Fruit fly (Drosophila melanogaster) whole organism, embryonic: ENCODE results near the gene CG14332.

Experiments
- B-H2 ChIP-seq: fragments of 200-800 bp; sonication (Bioruptor generic); optimal IDR thresholded peaks from 2 replicates; lab custom pipeline; 2018; ENCODE audit warnings: missing biosample characterization, mild to moderate bottlenecking, missing genetic modification characterization
- CG11560 ChIP-seq: fragments of 200-800 bp; sonication (Bioruptor generic); IDR thresholded peaks from 3 replicates; pipeline ENCODE4 v1.3.6; 2022; ENCODE audit warnings: missing biosample characterization, missing genetic modification characterization
- CG11696 ChIP-seq: fragments of 200-800 bp; sonication (Bioruptor generic); IDR thresholded peaks from 2 replicates; pipeline ENCODE4 v1.3.6; 2022; ENCODE audit warnings: missing biosample characterization, missing genetic modification characterization
- CG12104 ChIP-seq: fragments of 200-800 bp; sonication (Bioruptor generic); optimal IDR thresholded peaks from 3 replicates; lab custom pipeline; 2016; ENCODE audit warnings: missing biosample characterization, missing genetic modification characterization
- CG12236 ChIP-seq: fragments of 200-800 bp; sonication (Bioruptor generic); optimal IDR thresholded peaks from 2 replicates; lab custom pipeline; 2016; ENCODE audit warnings: missing biosample characterization, missing genetic modification characterization
- CG12391 ChIP-seq: fragments of 200-800 bp; sonication (Bioruptor generic); optimal IDR thresholded peaks from 3 replicates; lab custom pipeline; 2018; ENCODE audit warnings: missing biosample characterization, mild to moderate bottlenecking, missing genetic modification characterization, moderate library complexity
- CG12659 ChIP-seq: fragments of 200-800 bp; sonication (Bioruptor generic); optimal IDR thresholded peaks from 3 replicates; lab custom pipeline; 2017; ENCODE audit warnings: mild to moderate bottlenecking, missing biosample characterization, missing genetic modification reagents, missing genetic modification characterization
- CG13296 ChIP-seq: fragments of 200-800 bp; sonication (Bioruptor generic); optimal IDR thresholded peaks from 3 replicates; lab custom pipeline; 2018; ENCODE audit warnings: missing biosample characterization, mild to moderate bottlenecking, missing genetic modification characterization
- CG1602 ChIP-seq: fragments of 200-800 bp; sonication (Bioruptor generic); optimal IDR thresholded peaks from 3 replicates; lab custom pipeline; 2016; ENCODE audit warnings: missing biosample characterization, missing genetic modification characterization
- CG1603 ChIP-seq: fragments of 200-800 bp; sonication (Bioruptor generic); optimal IDR thresholded peaks from 2 replicates; lab custom pipeline; 2019; ENCODE audit warnings: missing biosample characterization, mild to moderate bottlenecking, missing genetic modification characterization, moderate library complexity
- CG18476 ChIP-seq: fragments of 200-800 bp; sonication (Bioruptor generic); optimal IDR thresholded peaks from 2 replicates; lab custom pipeline; 2016; ENCODE audit warnings: missing biosample characterization, mild to moderate bottlenecking, missing genetic modification characterization
- CG2116 ChIP-seq: fragments of 200-800 bp; sonication (Bioruptor generic); optimal IDR thresholded peaks from 3 replicates; lab custom pipeline; 2018; ENCODE audit warnings: missing biosample characterization, mild to moderate bottlenecking, missing genetic modification characterization
- CG31388 ChIP-seq: fragments of 200-800 bp; sonication (Bioruptor generic); optimal IDR thresholded peaks from 2 replicates; lab custom pipeline; 2016; ENCODE audit warnings: missing biosample characterization, missing genetic modification characterization
- CG3838 ChIP-seq: fragments of 200-800 bp; sonication (Bioruptor generic); optimal IDR thresholded peaks from 3 replicates; lab custom pipeline; 2016; ENCODE audit warnings: missing biosample characterization, missing genetic modification characterization
- CG6765 ChIP-seq: fragments of 200-800 bp; sonication (Bioruptor generic); optimal IDR thresholded peaks from 3 replicates; lab custom pipeline; 2017; ENCODE audit warnings: missing biosample characterization, mild to moderate bottlenecking, missing genetic modification characterization
- CG7556 ChIP-seq: fragments of 200-800 bp; sonication (Bioruptor generic); optimal IDR thresholded peaks from 2 replicates; lab custom pipeline; 2017; ENCODE audit warnings: missing biosample characterization, mild to moderate bottlenecking, missing genetic modification characterization
- CG7839 ChIP-seq: fragments of 200-800 bp; sonication (Bioruptor generic); optimal IDR thresholded peaks from 3 replicates; lab custom pipeline; 2018; ENCODE audit warnings: missing biosample characterization, mild to moderate bottlenecking, missing genetic modification characterization, moderate library complexity
- CG9932 ChIP-seq: fragments of 200-800 bp; sonication (Bioruptor generic); IDR thresholded peaks from 2 replicates; pipeline ENCODE4 v1.3.6; 2022; ENCODE audit warnings: missing biosample characterization, missing genetic modification characterization
- Camta ChIP-seq: fragments of 200-800 bp; sonication (Bioruptor generic); optimal IDR thresholded peaks from 2 replicates; lab custom pipeline; 2016; ENCODE audit warnings: missing biosample characterization, missing genetic modification characterization
- Dbx ChIP-seq: fragments of 200-800 bp; sonication (Bioruptor generic); IDR thresholded peaks from 3 replicates; pipeline ENCODE4 v1.3.6; 2022; ENCODE audit warnings: missing biosample characterization, missing genetic modification characterization
- E2f1 ChIP-seq: fragments of 200-800 bp; sonication (Bioruptor generic); IDR thresholded peaks from 2 replicates; pipeline ENCODE4 v1.3.6; 2022; ENCODE audit warnings: missing biosample characterization, missing genetic modification characterization
- Fer2 ChIP-seq: fragments of 200-800 bp; sonication (Bioruptor generic); optimal IDR thresholded peaks from 2 replicates; lab custom pipeline; 2018; ENCODE audit warnings: missing biosample characterization, mild to moderate bottlenecking, missing genetic modification characterization, moderate library complexity
- Fer3 ChIP-seq: fragments of 200-800 bp; sonication (Bioruptor generic); optimal IDR thresholded peaks from 2 replicates; lab custom pipeline; 2018; ENCODE audit warnings: missing biosample characterization, mild to moderate bottlenecking, missing genetic modification characterization, moderate library complexity
- Gug ChIP-seq: fragments of 200-800 bp; sonication (Bioruptor generic); IDR thresholded peaks from 4 replicates; pipeline ENCODE4 v1.3.6; 2022; ENCODE audit warnings: missing biosample characterization, missing genetic modification characterization
- H2.0 ChIP-seq: fragments of 200-800 bp; sonication (Bioruptor generic); IDR thresholded peaks from 2 replicates; pipeline ENCODE4 v1.3.6; 2022; ENCODE audit warnings: missing biosample characterization, missing genetic modification characterization
- HLH4C ChIP-seq: fragments of 200-800 bp; sonication (Bioruptor generic); IDR thresholded peaks from 3 replicates; pipeline ENCODE4 v1.3.6; 2022; ENCODE audit warnings: missing biosample characterization, missing genetic modification characterization; ENCODE audit not compliant: partially characterized antibody
- Hr3 ChIP-seq: fragments of 200-800 bp; sonication (Bioruptor generic); optimal IDR thresholded peaks from 3 replicates; lab custom pipeline; 2016; ENCODE audit warnings: missing biosample characterization, missing genetic modification characterization
- Mrtf ChIP-seq: fragments of 200-800 bp; sonication (Bioruptor generic); IDR thresholded peaks from 3 replicates; pipeline ENCODE4 v1.3.6; 2022; ENCODE audit warnings: missing biosample characterization, missing genetic modification characterization
- Sry-δ ChIP-seq: fragments of 200-800 bp; sonication (Bioruptor generic); optimal IDR thresholded peaks from 2 replicates; lab custom pipeline; 2016; ENCODE audit warnings: missing biosample characterization, missing genetic modification characterization
- Ssrp ChIP-seq: fragments of 200-800 bp; sonication (Bioruptor generic); optimal IDR thresholded peaks from 2 replicates; lab custom pipeline; 2018; ENCODE audit warnings: missing biosample characterization, mild to moderate bottlenecking, missing genetic modification characterization, moderate library complexity
- ash1 ChIP-seq: fragments of 200-800 bp; sonication (Bioruptor generic); optimal IDR thresholded peaks from 2 replicates; lab custom pipeline; 2018; ENCODE audit warnings: missing biosample characterization, mild to moderate bottlenecking, missing genetic modification characterization
- bbx ChIP-seq: fragments of 200-800 bp; sonication (Bioruptor generic); IDR thresholded peaks from 2 replicates; pipeline ENCODE4 v1.3.6; 2022; ENCODE audit warnings: missing biosample characterization, missing genetic modification characterization; ENCODE audit not compliant: partially characterized antibody
- chm ChIP-seq: fragments of 200-800 bp; sonication (Bioruptor generic); IDR thresholded peaks from 2 replicates; pipeline ENCODE4 v1.3.6; 2022; ENCODE audit warnings: missing biosample characterization, missing genetic modification characterization
- dmrt11E ChIP-seq: fragments of 200-800 bp; sonication (Bioruptor generic); optimal IDR thresholded peaks from 3 replicates; lab custom pipeline; 2018; ENCODE audit warnings: missing biosample characterization, mild to moderate bottlenecking, missing genetic modification characterization, moderate library complexity
- ems ChIP-seq: fragments of 200-800 bp; sonication (Bioruptor generic); optimal IDR thresholded peaks from 3 replicates; lab custom pipeline; 2016; ENCODE audit warnings: missing biosample characterization, missing genetic modification characterization
- eve ChIP-seq, 2 experiments: fragments of >200 bp; optimal IDR thresholded peaks; 2 replicates each; lab custom pipeline; 2017; ENCODE audit warnings: missing biosample characterization in 2 of 2, missing genetic modification characterization in 2 of 2
- fd3F ChIP-seq: fragments of 200-800 bp; sonication (Bioruptor generic); optimal IDR thresholded peaks from 2 replicates; lab custom pipeline; 2018; ENCODE audit warnings: missing biosample characterization, mild to moderate bottlenecking, missing genetic modification characterization, moderate library complexity
- ftz-f1 ChIP-seq: fragments of 200-800 bp; sonication (Bioruptor generic); optimal IDR thresholded peaks from 2 replicates; lab custom pipeline; 2016; ENCODE audit warnings: missing biosample characterization, missing genetic modification characterization
- gcm2 ChIP-seq: fragments of 200-800 bp; sonication (Bioruptor generic); optimal IDR thresholded peaks from 2 replicates; lab custom pipeline; 2016; ENCODE audit warnings: missing biosample characterization, missing genetic modification characterization
- h ChIP-seq: fragments of >200 bp; optimal IDR thresholded peaks from 2 replicates; lab custom pipeline; 2017
- inv ChIP-seq: fragments of 200-800 bp; sonication (Bioruptor generic); IDR thresholded peaks from 2 replicates; pipeline ENCODE4 v1.3.6; 2022; ENCODE audit warnings: missing biosample characterization, missing genetic modification characterization; ENCODE audit not compliant: partially characterized antibody
- kah ChIP-seq: fragments of 200-800 bp; sonication (Bioruptor generic); optimal IDR thresholded peaks from 2 replicates; lab custom pipeline; 2018; ENCODE audit warnings: missing biosample characterization, mild to moderate bottlenecking, missing genetic modification characterization
- kay ChIP-seq: fragments of 200-800 bp; sonication (Bioruptor generic); optimal IDR thresholded peaks from 2 replicates; lab custom pipeline; 2016; ENCODE audit warnings: missing biosample characterization, missing genetic modification characterization
- lbe ChIP-seq: fragments of 200-800 bp; sonication (Bioruptor generic); optimal IDR thresholded peaks from 2 replicates; lab custom pipeline; 2016; ENCODE audit warnings: missing biosample characterization, mild to moderate bottlenecking, missing genetic modification characterization
- rib ChIP-seq: fragments of 200-800 bp; sonication (Bioruptor generic); IDR thresholded peaks from 2 replicates; pipeline ENCODE4 v1.3.6; 2022; ENCODE audit warnings: missing biosample characterization, missing genetic modification characterization
- shn ChIP-seq: fragments of 200-800 bp; sonication (Bioruptor generic); optimal IDR thresholded peaks from 3 replicates; lab custom pipeline; 2016; ENCODE audit warnings: missing biosample characterization, missing genetic modification characterization
- unc-4 ChIP-seq: fragments of 200-800 bp; sonication (Bioruptor generic); IDR thresholded peaks from 2 replicates; pipeline ENCODE4 v1.3.6; 2022; ENCODE audit warnings: missing biosample characterization, missing genetic modification characterization; ENCODE audit not compliant: partially characterized antibody
- unpg ChIP-seq: fragments of 200-800 bp; sonication (Bioruptor generic); optimal IDR thresholded peaks from 3 replicates; lab custom pipeline; 2018; ENCODE audit warnings: missing biosample characterization, mild to moderate bottlenecking, missing genetic modification characterization, moderate library complexity
- usp ChIP-seq: fragments of >200 bp; optimal IDR thresholded peaks from 2 replicates; lab custom pipeline; 2017; ENCODE audit warnings: missing biosample characterization, missing genetic modification characterization
- z ChIP-seq: fragments of 200-800 bp; sonication (Bioruptor generic); IDR thresholded peaks from 3 replicates; pipeline ENCODE4 v1.3.6; 2022; ENCODE audit warnings: missing biosample characterization, missing genetic modification characterization

Gene CG14332

DNA sequence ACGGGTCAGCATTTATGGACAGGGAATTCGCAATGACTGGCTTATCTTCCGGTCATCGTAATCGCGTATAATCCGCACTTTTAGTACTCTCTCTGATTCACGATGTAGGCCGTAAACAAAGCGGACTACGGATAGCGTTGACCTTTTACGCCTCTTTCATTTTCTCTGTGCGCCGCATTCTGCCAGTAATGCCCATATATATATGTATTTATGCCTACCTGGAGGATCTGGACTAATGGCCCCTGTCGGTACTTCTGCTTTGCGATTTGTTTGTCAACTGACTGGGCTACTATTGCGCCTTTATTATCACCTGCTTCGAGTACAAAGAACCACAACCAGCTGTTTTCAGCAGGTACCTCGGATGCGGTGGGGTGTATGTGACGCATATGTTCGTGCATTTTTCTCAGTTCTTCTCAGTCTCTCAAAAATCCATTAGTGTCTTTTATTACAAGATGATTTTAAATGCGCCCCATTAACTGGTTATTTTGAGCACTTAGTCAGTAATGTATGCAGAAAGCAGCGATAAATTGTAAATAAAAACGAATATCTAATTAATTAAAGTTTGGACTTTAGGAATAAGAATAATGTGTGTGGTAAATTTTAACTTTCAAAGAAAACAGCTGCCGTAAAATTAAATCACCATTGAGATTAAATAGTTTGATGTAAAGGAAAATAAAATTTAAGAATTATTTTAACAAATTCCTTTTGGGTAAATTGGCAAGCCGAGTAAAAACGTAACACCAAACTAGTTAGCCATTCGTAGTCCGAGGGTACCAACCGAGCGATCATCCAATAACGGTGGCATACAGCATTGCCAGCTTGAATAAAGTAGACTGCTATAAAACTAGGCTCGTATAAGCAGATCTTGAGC lies 27.4 kb downstream of the CG14332 start, which contains the start of gene CREG (continued):
- TF ChIP-seq lbe (no peak), bbx (no peak), CG12391 (tag; lab: Kevin White, UChicago) (peak; percentile 46), E2f1 (peak; percentile 29; the same call in 1 of the 2 replicates), kay (GFP tag; lab: Kevin White, UChicago) (no peak), Hr3 (GFP tag; lab: Kevin White, UChicago) (no peak), CG11560 (no peak), ftz-f1 (no peak), Mrtf (GFP tag; lab: Robert Waterston, UW) (no peak), CG31388 (GFP tag; lab: Kevin White, UChicago) (no peak), kah (GFP tag; lab: Kevin White, UChicago) (no peak), CG12104 (GFP tag; lab: Kevin White, UChicago) (peak; percentile 34), eve (GFP tag; optimal IDR thresholded peaks at IDR 0.05; lab: Kevin White, UChicago) (peak in 1 of 2 experiments; percentile 13), CG9932 (0 out of 2 replicates have a peak, but pooled peaks have one; percentile 11), unc-4 (GFP tag; lab: Robert Waterston, UW) (no peak), gcm2 (GFP tag; lab: Kevin White, UChicago) (no peak), z (GFP tag; lab: Robert Waterston, UW) (no peak), Dbx (GFP tag; lab: Robert Waterston, UW) (no peak), inv (GFP tag; lab: Robert Waterston, UW) (no peak), CG7556 (GFP tag; lab: Kevin White, UChicago) (peak; percentile 28), dmrt11E (tag; lab: Kevin White, UChicago) (no peak), Gug (GFP tag; lab: Robert Waterston, UW) (no peak; the same call in 3 of the 4 replicates), CG3838 (no peak), CG7839 (tag; lab: Kevin White, UChicago) (peak; percentile 28), HLH4C (GFP tag; lab: Robert Waterston, UW) (no peak), Sry-δ (no peak), ems (GFP tag; lab: Kevin White, UChicago) (no peak), Fer2 (no peak), B-H2 (no peak), CG1602 (no peak), CG12236 (no peak), H2.0 (GFP tag; lab: Robert Waterston, UW) (no peak), ash1 (GFP tag; lab: Kevin White, UChicago) (no peak), CG1603 (tag; lab: Kevin White, UChicago) (no peak), fd3F (no peak), shn (GFP tag; lab: Kevin White, UChicago) (no peak), CG13296 (GFP tag; lab: Kevin White, UChicago) (no peak), CG2116 (peak; percentile 11), usp (GFP tag; lab: Kevin White, UChicago) (no peak), CG18476 (GFP tag; lab: Kevin White, UChicago) (no peak), Camta (GFP tag; lab: Kevin White, UChicago) (no peak), CG12659 (GFP tag; lab: Kevin White, UChicago) (peak; percentile 20), Ssrp (tag; lab: Kevin White, UChicago) (no peak), rib (no peak), CG6765 (GFP tag; lab: Kevin White, UChicago) (no peak), Fer3 (tag; lab: Kevin White, UChicago) (no peak), CG11696 (GFP tag; lab: Robert Waterston, UW) (no peak), chm (no peak), unpg (GFP tag; lab: Kevin White, UChicago) (no peak), h (lab: Kevin White, UChicago) (no peak)
